Worm (Caenorhabditis elegans) whole organism, L2 larva: Measurements from ENCODE around the gene C16C8.22.

ENCODE experiments used
- C34F6.9 ChIP-seq: fragments of 150-350 bp; optimal IDR thresholded peaks from 2 replicates; lab custom pipeline; 2014; ENCODE audit warnings: missing biosample characterization, missing genetic modification characterization
- F13H6.1 ChIP-seq: sonication (generic microtip); optimal IDR thresholded peaks from 2 replicates; lab custom pipeline; 2016; ENCODE audit warnings: missing genetic modification characterization, missing compliant biosample characterization
- ama-1 ChIP-seq: fragments of 150-350 bp; optimal IDR thresholded peaks from 2 replicates; lab custom pipeline; 2018; ENCODE audit warnings: inconsistent platforms
- blmp-1 ChIP-seq: sonication (generic microtip); optimal IDR thresholded peaks from 2 replicates; lab custom pipeline; 2017; ENCODE audit warnings: missing genetic modification characterization, mild to moderate bottlenecking, missing compliant biosample characterization, antibody characterized with exemption, moderate library complexity; ENCODE audit not compliant: insufficient read depth
- ceh-16 ChIP-seq: fragments of 150-350 bp; optimal IDR thresholded peaks from 2 replicates; lab custom pipeline; 2014; ENCODE audit warnings: missing biosample characterization, missing genetic modification characterization
- crh-2 ChIP-seq: sonication (generic microtip); optimal IDR thresholded peaks from 2 replicates; lab custom pipeline; 2017; ENCODE audit warnings: missing biosample characterization, missing genetic modification characterization
- egl-27 ChIP-seq: sonication (generic microtip); optimal IDR thresholded peaks from 3 replicates; lab custom pipeline; 2017; ENCODE audit warnings: missing biosample characterization, missing genetic modification reagents, missing genetic modification characterization
- elt-1 ChIP-seq: fragments of 150-350 bp; optimal IDR thresholded peaks from 2 replicates; lab custom pipeline; 2014; ENCODE audit warnings: missing biosample characterization, missing genetic modification characterization
- fos-1 ChIP-seq: fragments of 150-350 bp; optimal IDR thresholded peaks from 2 replicates; lab custom pipeline; 2014; ENCODE audit warnings: missing biosample characterization, missing genetic modification characterization
- gmeb-1 ChIP-seq: fragments of 150-350 bp; optimal IDR thresholded peaks from 2 replicates; lab custom pipeline; 2014; ENCODE audit warnings: missing biosample characterization, missing genetic modification characterization
- lin-11 ChIP-seq: fragments of 150-350 bp; sonication (generic microtip); optimal IDR thresholded peaks from 2 replicates; lab custom pipeline; 2014; ENCODE audit warnings: missing biosample characterization, missing genetic modification characterization, inconsistent platforms, mixed read lengths
- lin-13 ChIP-seq: fragments of 150-350 bp; optimal IDR thresholded peaks from 2 replicates; lab custom pipeline; 2014; ENCODE audit warnings: missing biosample characterization, missing genetic modification reagents, missing genetic modification characterization
- lin-39 ChIP-seq: fragments of 150-350 bp; optimal IDR thresholded peaks from 2 replicates; lab custom pipeline; 2014; ENCODE audit warnings: missing biosample characterization, missing genetic modification reagents, missing genetic modification characterization
- lsy-2 ChIP-seq, 2 experiments: fragments of 150-350 bp in 1 of 2; sonication (generic microtip) in 1 of 2; optimal IDR thresholded peaks; 2 replicates each; lab custom pipeline; 2014 to 2017; ENCODE audit warnings: missing biosample characterization in 2 of 2, missing genetic modification characterization in 2 of 2
- mbf-1 ChIP-seq: sonication (generic microtip); optimal IDR thresholded peaks from 2 replicates; lab custom pipeline; 2017; ENCODE audit warnings: missing biosample characterization, missing genetic modification characterization
- mdl-1 ChIP-seq, 2 experiments: fragments of 150-350 bp in 1 of 2; sonication (generic microtip) in 1 of 2; optimal IDR thresholded peaks; 2 replicates each; lab custom pipeline; 2017; ENCODE audit warnings: missing biosample characterization in 2 of 2, missing genetic modification characterization in 2 of 2
- nhr-10 ChIP-seq: sonication (generic microtip); optimal IDR thresholded peaks from 2 replicates; lab custom pipeline; 2017; ENCODE audit warnings: missing biosample characterization, missing genetic modification characterization
- nhr-12 ChIP-seq: fragments of 150-350 bp; optimal IDR thresholded peaks from 2 replicates; lab custom pipeline; 2014; ENCODE audit warnings: missing biosample characterization, missing genetic modification characterization
- nhr-129 ChIP-seq: fragments of 150-350 bp; optimal IDR thresholded peaks from 2 replicates; lab custom pipeline; 2014; ENCODE audit warnings: missing biosample characterization, missing genetic modification characterization
- nhr-21 ChIP-seq: fragments of 150-350 bp; optimal IDR thresholded peaks from 2 replicates; lab custom pipeline; 2014; ENCODE audit warnings: missing biosample characterization, missing genetic modification characterization
- nhr-23 ChIP-seq: fragments of 150-350 bp; optimal IDR thresholded peaks from 2 replicates; lab custom pipeline; 2014; ENCODE audit warnings: missing biosample characterization, missing genetic modification reagents, missing genetic modification characterization
- nhr-237 ChIP-seq: fragments of 150-350 bp; optimal IDR thresholded peaks from 2 replicates; lab custom pipeline; 2014; ENCODE audit warnings: missing biosample characterization, missing genetic modification characterization
- nhr-25 ChIP-seq: fragments of 150-350 bp; sonication (generic microtip); optimal IDR thresholded peaks from 3 replicates; lab custom pipeline; 2014; ENCODE audit warnings: missing biosample characterization, missing genetic modification characterization
- nhr-6 ChIP-seq: fragments of 150-350 bp; optimal IDR thresholded peaks from 2 replicates; lab custom pipeline; 2014; ENCODE audit warnings: missing biosample characterization, missing genetic modification characterization
- nhr-77 ChIP-seq: fragments of 150-350 bp; optimal IDR thresholded peaks from 2 replicates; lab custom pipeline; 2014; ENCODE audit warnings: missing biosample characterization, missing genetic modification characterization
- peb-1 ChIP-seq: fragments of 150-350 bp; optimal IDR thresholded peaks from 2 replicates; lab custom pipeline; 2014; ENCODE audit warnings: missing biosample characterization, missing genetic modification characterization
- sem-4 ChIP-seq: fragments of 150-350 bp; optimal IDR thresholded peaks from 2 replicates; lab custom pipeline; 2014; ENCODE audit warnings: missing biosample characterization, missing genetic modification reagents, missing genetic modification characterization
- skn-1 ChIP-seq: sonication (generic microtip); optimal IDR thresholded peaks from 2 replicates; lab custom pipeline; 2017; ENCODE audit warnings: missing biosample characterization, missing genetic modification characterization
- sma-9 ChIP-seq, 2 experiments: fragments of 150-350 bp in 1 of 2; sonication (generic microtip) in 1 of 2; optimal IDR thresholded peaks; 2 replicates each; lab custom pipeline; 2014 to 2016; ENCODE audit warnings: missing genetic modification characterization in 2 of 2, mild to moderate bottlenecking in 1 of 2, missing biosample characterization in 1 of 2, missing compliant biosample characterization in 1 of 2, missing genetic modification reagents in 1 of 2, moderate library complexity in 1 of 2
- snpc-4 ChIP-seq: fragments of 150-350 bp; optimal IDR thresholded peaks from 2 replicates; lab custom pipeline; 2014; ENCODE audit warnings: missing biosample characterization, missing genetic modification characterization
- unc-39 ChIP-seq: fragments of 150-350 bp; optimal IDR thresholded peaks from 2 replicates; lab custom pipeline; 2014; ENCODE audit warnings: missing biosample characterization, missing genetic modification characterization
- unc-55 ChIP-seq: fragments of 150-350 bp; sonication (generic microtip); optimal IDR thresholded peaks from 3 replicates; lab custom pipeline; 2014; ENCODE audit warnings: missing biosample characterization, missing genetic modification reagents, missing genetic modification characterization
- unc-62 ChIP-seq: fragments of 150-350 bp; optimal IDR thresholded peaks from 2 replicates; lab custom pipeline; 2014; ENCODE audit warnings: missing biosample characterization, missing genetic modification reagents, missing genetic modification characterization
- zag-1 ChIP-seq: fragments of 150-350 bp; optimal IDR thresholded peaks from 2 replicates; lab custom pipeline; 2014; ENCODE audit warnings: missing biosample characterization, missing genetic modification characterization
- ztf-1 ChIP-seq: fragments of 200-800 bp; sonication (Bioruptor generic); conservative IDR thresholded peaks from 2 replicates; pipeline ENCODE4 v1.3.6; 2022; ENCODE audit warnings: missing genetic modification characterization, missing compliant biosample characterization
- ztf-4 ChIP-seq: fragments of 150-350 bp; optimal IDR thresholded peaks from 2 replicates; lab custom pipeline; 2014; ENCODE audit warnings: missing biosample characterization, missing genetic modification characterization

The C16C8.22 gene

ce11 chrII:3463097-3463496 is 20.0 kb upstream of the C16C8.22 start, which contains the start of gene C16C8.9:
Gene C16C8.9 (minus strand): TSS chrII:3463197.
- TF ChIP-seq ztf-1 (GFP tag; lab: Robert Waterston, UW), result no peak
- TF ChIP-seq nhr-25, result no peak
- TF ChIP-seq snpc-4, result no peak
- TF ChIP-seq elt-1 (tag; lab: Kevin White, UChicago), result no peak
- no peak for TF ChIP-seq lsy-2 (tag; optimal IDR thresholded peaks at IDR 0.05; lab: Kevin White, UChicago)
- TF ChIP-seq zag-1 (tag; lab: Kevin White, UChicago), result no peak
- no peak for TF ChIP-seq mbf-1 (tag; lab: Kevin White, UChicago)
- TF ChIP-seq peb-1 (tag; lab: Kevin White, UChicago), result no peak
- TF ChIP-seq unc-62 (GFP tag; lab: Kevin White, UChicago), result no peak
- TF ChIP-seq ama-1 (lab: Kevin White, UChicago), result no peak
- no peak for TF ChIP-seq mdl-1 (tag; optimal IDR thresholded peaks at IDR 0.05; lab: Kevin White, UChicago)
- no peak for TF ChIP-seq nhr-23 (tag; lab: Kevin White, UChicago)

ce11 chrII:3461586-3461985 is 18.5 kb upstream of the C16C8.22 start, which contains the start of gene C16C8.8:
Gene C16C8.8 (minus strand): TSS chrII:3461686.
- no peak for TF ChIP-seq nhr-237
- TF ChIP-seq unc-55 (GFP tag; lab: Kevin White, UChicago), result no peak
- no peak for TF ChIP-seq C34F6.9 (tag; lab: Kevin White, UChicago)
- no peak for TF ChIP-seq nhr-21
- TF ChIP-seq sem-4 (tag; lab: Kevin White, UChicago), result no peak
- TF ChIP-seq nhr-6 (tag; lab: Kevin White, UChicago), result no peak
- TF ChIP-seq blmp-1 (tag; lab: Kevin White, UChicago), result no peak
- TF ChIP-seq snpc-4, result no peak
- no peak for TF ChIP-seq unc-39 (tag; lab: Kevin White, UChicago)

- TF ChIP-seq gmeb-1 (tag; lab: Kevin White, UChicago) (no peak), lin-39 (tag; lab: Kevin White, UChicago) (no peak), lin-11 (tag; lab: Kevin White, UChicago) (no peak), snpc-4 (no peak), lsy-2 (tag; optimal IDR thresholded peaks at IDR 0.05; lab: Kevin White, UChicago) (no peak), ztf-4 (no peak), fos-1 (no peak), nhr-237 (no peak), elt-1 (tag; lab: Kevin White, UChicago) (no peak), unc-55 (GFP tag; lab: Kevin White, UChicago) (no peak), peb-1 (tag; lab: Kevin White, UChicago) (no peak), sem-4 (tag; lab: Kevin White, UChicago) (no peak), F13H6.1 (tag; lab: Kevin White, UChicago) (no peak), lin-13 (GFP tag; lab: Kevin White, UChicago) (no peak), nhr-10 (tag; lab: Kevin White, UChicago) (no peak), nhr-6 (tag; lab: Kevin White, UChicago) (no peak)
Observed at ce11 chrII:3460048-3460447, 17.0 kb upstream of the C16C8.22 start, which contains the start of gene C16C8.7. Gene C16C8.7 (minus strand): TSS chrII:3460148.

ce11 chrII:3459199-3459598 is 16.1 kb upstream of the C16C8.22 start:
- TF ChIP-seq nhr-23 (tag; lab: Kevin White, UChicago) (no peak), ceh-16 (tag; lab: Kevin White, UChicago) (no peak), C34F6.9 (tag; lab: Kevin White, UChicago) (no peak), egl-27 (tag; lab: Kevin White, UChicago) (no peak), skn-1 (tag; lab: Kevin White, UChicago) (no peak), peb-1 (tag; lab: Kevin White, UChicago) (no peak), unc-39 (tag; lab: Kevin White, UChicago) (no peak), nhr-25 (no peak), crh-2 (tag; lab: Kevin White, UChicago) (no peak), unc-55 (GFP tag; lab: Kevin White, UChicago) (no peak), nhr-129 (tag; lab: Kevin White, UChicago) (no peak), nhr-12 (tag; lab: Kevin White, UChicago) (no peak), ztf-1 (GFP tag; lab: Robert Waterston, UW) (no peak), lin-11 (tag; lab: Kevin White, UChicago) (no peak), sma-9 (GFP tag; optimal IDR thresholded peaks at IDR 0.05; lab: Kevin White, UChicago) (no peak), sma-9 (tag; optimal IDR thresholded peaks at IDR 0.05; lab: Kevin White, UChicago) (no peak), nhr-77 (tag; lab: Kevin White, UChicago) (no peak)
